Fruit fly (Drosophila melanogaster) Kc167 (cell line): ENCODE measurements around the gene CG13784.

Source experiments
- Myc ChIP-seq: fragments of >200 bp; optimal IDR thresholded peaks from 2 replicates; lab custom pipeline; 2017; ENCODE audit warnings: missing external identifiers
- Sin3A ChIP-seq: fragments of >200 bp; optimal IDR thresholded peaks from 2 replicates; lab custom pipeline; 2018; ENCODE audit warnings: missing external identifiers
- h ChIP-seq: fragments of >200 bp; optimal IDR thresholded peaks from 3 replicates; lab custom pipeline; 2018; ENCODE audit warnings: missing external identifiers
- insv ChIP-seq: fragments of >200 bp; optimal IDR thresholded peaks from 3 replicates; lab custom pipeline; 2018; ENCODE audit warnings: missing external identifiers
- psq ChIP-seq: fragments of >200 bp; optimal IDR thresholded peaks from 2 replicates; lab custom pipeline; 2017; ENCODE audit warnings: missing external identifiers
- ttk ChIP-seq: sonication (Bioruptor generic); optimal IDR thresholded peaks from 2 replicates; lab custom pipeline; 2017; ENCODE audit warnings: missing external identifiers

DNA sequence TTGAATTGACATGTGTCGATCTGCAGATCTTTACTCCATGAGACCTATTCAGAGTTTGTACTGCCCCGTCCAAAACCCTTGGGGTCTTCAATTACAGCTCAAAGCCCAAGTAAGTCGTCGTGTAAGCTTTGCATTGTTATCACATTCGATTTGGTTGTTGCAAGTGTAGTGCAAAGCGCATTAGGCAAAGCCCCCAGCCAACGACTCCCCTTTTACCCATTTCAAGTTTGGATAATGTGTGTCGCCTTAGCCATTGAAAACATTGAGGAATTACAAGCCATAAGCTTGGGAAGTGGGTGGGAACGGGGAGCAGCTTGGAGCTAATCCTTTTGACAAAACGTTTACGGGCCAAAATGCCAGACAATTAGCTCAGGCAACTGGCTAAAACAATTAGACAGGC, 39.7 kb upstream of the CG13784 start:
- TF ChIP-seq h (lab: Kevin White, UChicago), result no peak
- no peak for TF ChIP-seq ttk
- TF ChIP-seq insv (lab: Kevin White, UChicago), result no peak
- no peak for TF ChIP-seq Myc
- no peak for TF ChIP-seq Sin3A (lab: Kevin White, UChicago)
- TF ChIP-seq psq (lab: Kevin White, UChicago), result no peak
